Worm (Caenorhabditis elegans) whole organism, L1 larva: ENCODE results near the gene srx-116.

Source experiments
- hlh-4 ChIP-seq: sonication (generic microtip); optimal IDR thresholded peaks from 2 replicates; lab custom pipeline; 2016; ENCODE audit warnings: mild to moderate bottlenecking, missing genetic modification characterization, missing compliant biosample characterization
- unc-86 ChIP-seq: sonication (generic microtip); optimal IDR thresholded peaks from 2 replicates; lab custom pipeline; 2016; ENCODE audit warnings: missing genetic modification characterization, missing compliant biosample characterization

srx-116 gene

ce11 chrV:12719713-12720112 lies 49.0 kb downstream of the srx-116 start, which contains the start of gene R11D1.7:
Gene R11D1.7 (plus strand): TSS chrV:12720013.
- TF ChIP-seq hlh-4 (tag; lab: Kevin White, UChicago) (peak; percentile 68), unc-86 (no peak)
